Worm (Caenorhabditis elegans): ENCODE measurements around the gene mrpl-50.

The mrpl-50 gene

DNA sequence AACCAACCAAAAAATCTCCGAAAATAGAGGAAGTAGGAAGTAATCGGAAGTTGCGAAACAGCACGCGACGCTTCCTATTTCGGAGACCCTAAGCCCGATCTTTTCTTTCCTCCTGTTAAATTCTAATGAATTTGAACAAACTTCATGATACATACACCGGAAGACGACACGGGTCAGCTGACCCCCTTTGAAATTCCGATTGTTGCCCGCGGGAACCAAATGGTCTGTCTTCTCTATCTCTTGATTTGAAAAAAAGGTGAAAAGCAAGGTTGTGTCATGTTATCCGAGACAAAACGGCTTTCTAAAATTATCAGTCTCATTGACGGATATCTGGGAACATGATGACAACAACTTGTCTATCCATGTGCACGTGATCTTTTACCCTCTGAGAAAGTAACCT is 29.4 kb downstream of the mrpl-50 start:
- TF ChIP-seq hlh-11 (tag; optimal IDR thresholded peaks at IDR 0.05) = peak; percentile 22
- TF ChIP-seq lsy-2 (tag; optimal IDR thresholded peaks at IDR 0.05) = peak in 1 of 2 experiments; percentile 13
- TF ChIP-seq daf-16 (GFP tag; optimal IDR thresholded peaks at IDR 0.05) = peak in 1 of 2 experiments; percentile 32
- no peak for TF ChIP-seq daf-16 (tag; optimal IDR thresholded peaks at IDR 0.05)
- TF ChIP-seq snpc-1.2 (GFP tag; IDR thresholded peaks at IDR 0.05) = no peak
- TF ChIP-seq T20F7.1 (GFP tag; optimal IDR thresholded peaks at IDR 0.05) = no peak
- TF ChIP-seq unc-62 (GFP tag; optimal IDR thresholded peaks at IDR 0.05 in 1 of 2) = peak in 1 of 2 experiments; percentile 93
- no peak for TF ChIP-seq unc-62 (tag; optimal IDR thresholded peaks at IDR 0.05)
- TF ChIP-seq aha-1 (tag) = peak; percentile 79
- TF ChIP-seq F37D6.2 (tag; optimal IDR thresholded peaks at IDR 0.05) = no peak
- no peak for TF ChIP-seq lir-3 (tag; optimal IDR thresholded peaks at IDR 0.05)
- no peak for TF ChIP-seq nhr-41 (GFP tag; IDR thresholded peaks at IDR 0.05)
- TF ChIP-seq nhr-28 (tag; optimal IDR thresholded peaks at IDR 0.05) = peak; percentile 2
- no peak for TF ChIP-seq pqm-1 (tag; optimal IDR thresholded peaks at IDR 0.05)
- peak; percentile 37 for TF ChIP-seq hlh-30 (tag; optimal IDR thresholded peaks at IDR 0.05; ENCODE audit: insufficient read depth)
- peak; percentile 46 for TF ChIP-seq nhr-11 (tag; optimal IDR thresholded peaks at IDR 0.05)
- no peak for TF ChIP-seq zip-11 (GFP tag; IDR thresholded peaks at IDR 0.05)

ce11 chrII:8960414-8960813 is 30.8 kb downstream of the mrpl-50 start, which contains the start of gene cal-2:
TSS of gene cal-2 (plus strand) at chrII:8960714.
- no peak for TF ChIP-seq unc-39 (tag; optimal IDR thresholded peaks at IDR 0.05)
- TF ChIP-seq nhr-102 (tag; optimal IDR thresholded peaks at IDR 0.05) = no peak
- TF ChIP-seq pha-4 (GFP tag; IDR thresholded peaks at IDR 0.05) = no peak
- no peak for TF ChIP-seq pha-4 (tag; optimal IDR thresholded peaks at IDR 0.05)
- TF ChIP-seq sdz-12 (GFP tag; optimal IDR thresholded peaks at IDR 0.05) = no peak
- TF ChIP-seq Y5F2A.4 (GFP tag; optimal IDR thresholded peaks at IDR 0.05) = no peak
- no peak for TF ChIP-seq daf-12 (tag; optimal IDR thresholded peaks at IDR 0.05)

DNA sequence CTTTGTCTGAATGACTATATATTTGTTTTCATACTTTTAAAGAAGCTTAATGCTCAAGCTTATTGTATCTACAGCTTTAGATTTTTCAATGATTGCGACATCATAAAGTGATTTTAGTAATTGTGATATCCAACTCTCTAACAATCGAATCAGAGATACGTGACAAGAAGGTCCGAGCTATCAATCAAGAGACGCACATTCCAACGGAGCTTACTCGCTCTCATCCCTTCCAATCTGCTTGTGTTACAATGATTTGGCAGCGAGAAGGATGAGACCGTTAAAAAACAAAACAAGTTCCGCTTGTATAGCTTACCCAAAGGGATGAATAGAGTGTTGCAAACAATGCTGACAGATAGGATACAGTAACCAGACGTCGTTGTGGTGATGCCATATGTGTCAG is 31.8 kb downstream of the mrpl-50 start:
- TF ChIP-seq dmd-8 (GFP tag; IDR thresholded peaks at IDR 0.05) (no peak), dpl-1 (GFP tag; optimal IDR thresholded peaks at IDR 0.05) (no peak), madf-5 (GFP tag; IDR thresholded peaks at IDR 0.05) (no peak), hlh-11 (tag; optimal IDR thresholded peaks at IDR 0.05) (no peak), nhr-102 (tag; optimal IDR thresholded peaks at IDR 0.05) (no peak), unc-62 (GFP tag; optimal IDR thresholded peaks at IDR 0.05 in 1 of 2) (peak in 1 of 2 experiments; percentile 78), unc-62 (tag; optimal IDR thresholded peaks at IDR 0.05) (no peak), F10B5.3 (tag; optimal IDR thresholded peaks at IDR 0.05) (no peak), nhr-11 (tag; optimal IDR thresholded peaks at IDR 0.05) (peak; percentile 8)

- TF ChIP-seq duxl-1 (tag; optimal IDR thresholded peaks at IDR 0.05; ENCODE audit: poor library complexity) (no peak), nhr-111 (GFP tag; optimal IDR thresholded peaks at IDR 0.05) (no peak), php-3 (GFP tag; IDR thresholded peaks at IDR 0.05) (no peak), ceh-20 (GFP tag; IDR thresholded peaks at IDR 0.05) (peak; percentile 10; the same call in 1 of the 2 replicates), hlh-30 (tag; optimal IDR thresholded peaks at IDR 0.05; ENCODE audit: insufficient read depth) (peak; percentile 5), ZK337.2 (GFP tag; IDR thresholded peaks at IDR 0.05) (peak; percentile 75), skn-1 (tag; optimal IDR thresholded peaks at IDR 0.05) (no peak), pha-4 (GFP tag; IDR thresholded peaks at IDR 0.05) (no peak), pha-4 (tag; optimal IDR thresholded peaks at IDR 0.05) (no peak), nhr-77 (tag; optimal IDR thresholded peaks at IDR 0.05) (no peak), lin-39 (tag; optimal IDR thresholded peaks at IDR 0.05) (no peak), mep-1 (tag; optimal IDR thresholded peaks at IDR 0.05) (peak; percentile 34), egl-27 (tag; optimal IDR thresholded peaks at IDR 0.05) (no peak), nhr-76 (tag; optimal IDR thresholded peaks at IDR 0.05) (no peak), snpc-1.2 (GFP tag; IDR thresholded peaks at IDR 0.05) (no peak), F49E8.2 (tag; optimal IDR thresholded peaks at IDR 0.05; ENCODE audit: borderline replicate concordance) (no peak), snpc-4 (tag; optimal IDR thresholded peaks at IDR 0.05) (no peak), daf-8 (GFP tag; IDR thresholded peaks at IDR 0.05) (no peak), nhr-237 (tag; optimal IDR thresholded peaks at IDR 0.05) (no peak), Y5F2A.4 (GFP tag; optimal IDR thresholded peaks at IDR 0.05) (no peak), ceh-82 (tag; optimal IDR thresholded peaks at IDR 0.05) (no peak), hif-1 (tag; optimal IDR thresholded peaks at IDR 0.05) (no peak), dpl-1 (GFP tag; optimal IDR thresholded peaks at IDR 0.05) (no peak), hlh-11 (tag; optimal IDR thresholded peaks at IDR 0.05) (peak; percentile 13), Y105C5A.15 (GFP tag; IDR thresholded peaks at IDR 0.05) (no peak), tag-97 (GFP tag; IDR thresholded peaks at IDR 0.05) (no peak)
These were observed 32.6 kb downstream of the mrpl-50 start for ce11 chrII:8962206-8962605.

Data from whole organism, L4 larva.